Worm (Caenorhabditis elegans) whole organism, mixed stage, embryonic: Measurements from ENCODE around the gene nhr-179.

Experiments
- M03D4.4 ChIP-seq: sonication (generic microtip); optimal IDR thresholded peaks from 2 replicates; lab custom pipeline; 2017; ENCODE audit warnings: mild to moderate bottlenecking, missing genetic modification characterization, missing compliant biosample characterization
- bed-3 ChIP-seq: fragments of 200-800 bp; sonication (Bioruptor generic); optimal IDR thresholded peaks from 3 replicates; lab custom pipeline; 2018; ENCODE audit warnings: mild to moderate bottlenecking, missing genetic modification characterization, moderate library complexity, missing compliant biosample characterization
- blmp-1 ChIP-seq: fragments of 150-350 bp; optimal IDR thresholded peaks from 2 replicates; lab custom pipeline; 2014; ENCODE audit warnings: missing biosample characterization, missing genetic modification characterization
- ceh-39 ChIP-seq: fragments of 150-350 bp; optimal IDR thresholded peaks from 2 replicates; lab custom pipeline; 2014; ENCODE audit warnings: missing biosample characterization, missing genetic modification characterization
- ceh-43 ChIP-seq: fragments of 200-800 bp; sonication (Bioruptor generic); optimal IDR thresholded peaks from 2 replicates; lab custom pipeline; 2018; ENCODE audit warnings: mild to moderate bottlenecking, missing genetic modification characterization, moderate library complexity, missing compliant biosample characterization
- ces-1 ChIP-seq: fragments of 150-350 bp; optimal IDR thresholded peaks from 2 replicates; lab custom pipeline; 2014; ENCODE audit warnings: missing biosample characterization, missing genetic modification reagents, missing genetic modification characterization
- cnd-1 ChIP-seq: fragments of 200-800 bp; sonication (Bioruptor generic); optimal IDR thresholded peaks from 2 replicates; lab custom pipeline; 2018; ENCODE audit warnings: mild to moderate bottlenecking, missing genetic modification characterization, missing compliant biosample characterization
- drap-1 ChIP-seq: fragments of 200-800 bp; sonication (Bioruptor generic); optimal IDR thresholded peaks from 3 replicates; lab custom pipeline; 2018; ENCODE audit warnings: mild to moderate bottlenecking, missing genetic modification characterization, missing compliant biosample characterization
- elt-1 ChIP-seq: sonication (generic microtip); optimal IDR thresholded peaks from 2 replicates; lab custom pipeline; 2017; ENCODE audit warnings: missing genetic modification characterization, mild to moderate bottlenecking, missing compliant biosample characterization, antibody characterized with exemption, moderate library complexity, borderline replicate concordance; ENCODE audit not compliant: insufficient read depth
- flh-1 ChIP-seq: fragments of 200-800 bp; sonication (Bioruptor generic); optimal IDR thresholded peaks from 2 replicates; lab custom pipeline; 2018; ENCODE audit warnings: mild to moderate bottlenecking, missing genetic modification characterization, moderate library complexity, missing compliant biosample characterization
- ham-2 ChIP-seq: fragments of 200-800 bp; sonication (Bioruptor generic); optimal IDR thresholded peaks from 2 replicates; lab custom pipeline; 2018; ENCODE audit warnings: mild to moderate bottlenecking, missing genetic modification characterization, missing compliant biosample characterization
- hlh-1 ChIP-seq: fragments of 150-350 bp; optimal IDR thresholded peaks from 2 replicates; lab custom pipeline; 2014; ENCODE audit warnings: missing biosample characterization, missing genetic modification reagents, missing genetic modification characterization
- lin-32 ChIP-seq: fragments of 200-800 bp; sonication (Bioruptor generic); optimal IDR thresholded peaks from 2 replicates; lab custom pipeline; 2018; ENCODE audit warnings: mild to moderate bottlenecking, missing genetic modification characterization, missing compliant biosample characterization
- lsy-2 ChIP-seq: fragments of 150-350 bp; optimal IDR thresholded peaks from 2 replicates; lab custom pipeline; 2014; ENCODE audit warnings: missing biosample characterization, missing genetic modification characterization
- mep-1 ChIP-seq: fragments of 150-350 bp; optimal IDR thresholded peaks from 2 replicates; lab custom pipeline; 2017; ENCODE audit warnings: missing biosample characterization, missing genetic modification reagents, missing genetic modification characterization, inconsistent platforms
- mls-2 ChIP-seq: sonication (generic microtip); optimal IDR thresholded peaks from 2 replicates; lab custom pipeline; 2016; ENCODE audit warnings: mild to moderate bottlenecking, missing genetic modification characterization, moderate library complexity, missing compliant biosample characterization
- nhr-12 ChIP-seq: fragments of 150-350 bp; optimal IDR thresholded peaks from 2 replicates; lab custom pipeline; 2014; ENCODE audit warnings: missing biosample characterization, missing genetic modification characterization
- nhr-2 ChIP-seq: fragments of 150-350 bp; optimal IDR thresholded peaks from 2 replicates; lab custom pipeline; 2014; ENCODE audit warnings: missing biosample characterization, missing genetic modification characterization
- nhr-237 ChIP-seq: fragments of 150-350 bp; optimal IDR thresholded peaks from 2 replicates; lab custom pipeline; 2014; ENCODE audit warnings: missing biosample characterization, missing genetic modification characterization
- nhr-28 ChIP-seq: fragments of 150-350 bp; optimal IDR thresholded peaks from 2 replicates; lab custom pipeline; 2014; ENCODE audit warnings: missing biosample characterization, missing genetic modification characterization
- nhr-76 ChIP-seq: sonication (generic microtip); optimal IDR thresholded peaks from 2 replicates; lab custom pipeline; 2017; ENCODE audit warnings: missing biosample characterization, missing genetic modification characterization
- pha-4 ChIP-seq: fragments of 150-350 bp; optimal IDR thresholded peaks from 2 replicates; lab custom pipeline; 2018; ENCODE audit warnings: missing biosample characterization, missing genetic modification reagents, missing genetic modification characterization
- snpc-4 ChIP-seq: fragments of 150-350 bp; optimal IDR thresholded peaks from 2 replicates; lab custom pipeline; 2014; ENCODE audit warnings: missing biosample characterization, missing genetic modification characterization
- sptf-1 ChIP-seq: sonication (generic microtip); optimal IDR thresholded peaks from 2 replicates; lab custom pipeline; 2017; ENCODE audit warnings: mild to moderate bottlenecking, missing genetic modification characterization, moderate library complexity, missing compliant biosample characterization
- unc-120 ChIP-seq: sonication (generic microtip); optimal IDR thresholded peaks from 2 replicates; lab custom pipeline; 2017; ENCODE audit warnings: missing genetic modification characterization, missing compliant biosample characterization; ENCODE audit not compliant: poor library complexity, severe bottlenecking
- unc-39 ChIP-seq: fragments of 150-350 bp; optimal IDR thresholded peaks from 2 replicates; lab custom pipeline; 2014; ENCODE audit warnings: missing biosample characterization, missing genetic modification characterization
- unc-62 ChIP-seq: fragments of 150-350 bp; optimal IDR thresholded peaks from 2 replicates; lab custom pipeline; 2014; ENCODE audit warnings: missing biosample characterization, missing genetic modification reagents, missing genetic modification characterization
- zip-8 ChIP-seq: fragments of 150-350 bp; optimal IDR thresholded peaks from 2 replicates; lab custom pipeline; 2014; ENCODE audit warnings: missing biosample characterization, missing genetic modification characterization
- ztf-11 ChIP-seq: fragments of 150-350 bp; optimal IDR thresholded peaks from 2 replicates; lab custom pipeline; 2014; ENCODE audit warnings: missing biosample characterization, missing genetic modification characterization

The nhr-179 gene

DNA sequence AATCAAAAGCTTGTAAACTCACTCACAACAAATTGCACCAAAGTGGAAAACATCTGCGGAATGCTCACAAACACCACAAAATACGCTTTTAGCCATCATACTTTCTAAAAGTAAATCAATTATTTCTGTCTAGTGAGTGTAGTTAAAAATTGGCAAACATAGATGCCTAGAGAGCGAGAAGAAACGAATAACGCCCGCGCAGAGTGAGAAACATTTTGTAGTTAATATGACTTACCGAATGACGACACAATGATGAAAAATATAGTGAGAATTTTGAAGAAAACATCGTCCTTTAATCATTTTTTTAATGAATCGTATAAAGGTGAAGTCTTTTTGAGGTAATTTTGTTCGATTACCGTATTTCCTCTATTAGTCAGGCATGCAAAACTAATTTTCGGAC lies 10.7 kb upstream of the nhr-179 start, which contains the start of gene nhr-238:
Gene nhr-238 (minus strand): TSS at position 104 of the 400 bp plus-strand sequence.
- TF ChIP-seq nhr-28 (tag; lab: Kevin White, UChicago) (peak; percentile 52), ztf-11 (tag; lab: Kevin White, UChicago) (no peak)

DNA sequence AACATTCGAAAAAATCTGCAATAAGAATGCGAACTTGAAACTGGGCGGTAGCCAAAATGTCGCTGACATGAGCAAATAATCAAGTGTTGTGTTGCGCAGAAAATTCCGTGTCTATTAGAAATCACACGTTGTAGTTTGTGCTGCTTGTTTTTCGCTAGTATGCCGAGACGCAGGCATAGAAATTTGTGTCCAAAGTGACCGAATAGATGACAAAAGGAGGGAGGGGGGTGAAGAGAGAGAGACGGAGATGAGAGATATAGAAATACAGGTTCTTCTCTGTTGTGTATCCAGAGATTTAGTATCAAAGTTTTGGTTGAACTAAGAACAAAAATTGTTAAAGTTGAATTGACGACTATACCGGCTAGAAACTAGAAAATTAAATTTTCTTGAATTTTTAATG lies 8.6 kb upstream of the nhr-179 start:
- TF ChIP-seq elt-1, result peak; percentile 15
- TF ChIP-seq unc-62, result peak; percentile 12
- TF ChIP-seq nhr-76 (tag; lab: Kevin White, UChicago), result no peak
- TF ChIP-seq nhr-2, result no peak
- TF ChIP-seq ham-2 (GFP tag; lab: Kevin White, UChicago), result peak; percentile 72
- peak; percentile 94 for TF ChIP-seq nhr-28 (tag; lab: Kevin White, UChicago)
- TF ChIP-seq pha-4 (tag; lab: Kevin White, UChicago), result peak; percentile 61
- TF ChIP-seq mep-1 (tag; lab: Kevin White, UChicago), result peak; percentile 69

DNA sequence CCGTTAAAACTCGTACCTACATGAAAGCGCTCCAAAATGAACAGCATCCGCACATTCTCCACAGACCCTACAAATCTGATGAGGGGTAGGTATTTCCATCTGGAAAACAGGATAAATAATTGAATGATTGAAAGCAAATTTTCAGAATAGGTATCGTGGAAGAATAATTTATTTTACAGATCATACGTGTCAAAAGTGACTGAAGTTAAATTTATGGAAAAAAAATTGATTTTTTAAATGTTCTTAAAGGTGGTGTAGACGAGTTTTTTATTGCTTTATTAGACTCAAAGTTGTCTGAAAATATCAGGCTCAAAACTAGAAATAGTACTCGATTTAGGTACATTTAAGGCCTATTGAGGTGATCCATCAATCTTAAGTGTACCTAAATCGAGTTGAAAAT lies 8.1 kb upstream of the nhr-179 start, which contains the start of gene nhr-237:
Gene nhr-237 (minus strand): TSS at position 101 of the 400 bp plus-strand sequence.
- TF ChIP-seq nhr-2 (no peak), hlh-1 (tag; lab: Kevin White, UChicago) (no peak), ces-1 (no peak), sptf-1 (tag; lab: Kevin White, UChicago) (no peak)

DNA sequence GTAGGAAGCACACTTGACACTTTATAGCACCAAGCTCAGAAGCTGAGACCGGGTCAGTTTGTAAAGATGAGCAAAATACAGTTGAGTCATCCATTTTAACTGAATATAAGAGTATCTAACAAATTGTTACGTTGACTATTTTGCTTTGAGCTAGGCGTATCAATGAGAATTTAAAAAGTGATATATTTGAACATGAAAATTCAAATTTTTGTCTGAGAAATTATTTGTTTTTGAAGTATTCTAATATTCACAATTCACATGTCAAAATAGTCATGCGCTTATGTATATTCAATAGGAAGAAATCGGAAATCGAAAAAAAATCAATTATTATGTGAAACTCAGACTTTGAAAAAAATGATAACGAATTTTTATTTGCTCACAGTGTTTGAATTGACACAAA lies 5.7 kb upstream of the nhr-179 start, which contains the start of gene nhr-110:
Gene nhr-110 (minus strand): TSS at position 101 of the 400 bp plus-strand sequence.
- TF ChIP-seq snpc-4 (tag; lab: Kevin White, UChicago) (no peak), flh-1 (no peak), nhr-2 (no peak), lin-32 (GFP tag; lab: Kevin White, UChicago) (no peak), unc-62 (no peak), pha-4 (tag; lab: Kevin White, UChicago) (no peak), blmp-1 (no peak), zip-8 (tag; lab: Kevin White, UChicago) (no peak), nhr-237 (tag; lab: Kevin White, UChicago) (no peak), nhr-28 (tag; lab: Kevin White, UChicago) (no peak), sptf-1 (tag; lab: Kevin White, UChicago) (no peak), cnd-1 (tag; lab: Kevin White, UChicago) (no peak), bed-3 (GFP tag; lab: Kevin White, UChicago) (no peak), mep-1 (tag; lab: Kevin White, UChicago) (no peak), ham-2 (GFP tag; lab: Kevin White, UChicago) (no peak)

DNA sequence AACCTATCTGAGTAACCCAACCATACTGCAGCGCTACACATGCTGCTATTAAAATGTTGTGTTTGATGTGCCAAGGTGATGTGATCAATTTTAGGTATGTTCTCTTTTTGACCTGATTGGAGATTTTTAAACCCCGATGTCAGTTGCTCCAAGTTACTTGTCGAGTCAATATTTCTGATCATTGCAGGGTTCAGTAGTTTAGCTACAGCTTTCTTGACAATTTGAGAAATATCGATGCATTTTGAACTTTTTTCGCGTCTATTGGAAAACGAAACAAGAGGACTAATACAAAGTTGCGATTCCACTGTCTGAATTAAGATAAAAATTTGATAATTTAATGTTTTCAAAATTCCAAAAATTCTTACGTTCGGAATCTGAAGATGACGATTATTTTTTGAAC lies 4.8 kb upstream of the nhr-179 start:
- no peak for TF ChIP-seq mls-2 (tag; lab: Kevin White, UChicago)
- no peak for TF ChIP-seq lsy-2 (tag; lab: Kevin White, UChicago)
- TF ChIP-seq cnd-1 (tag; lab: Kevin White, UChicago), result no peak
- no peak for TF ChIP-seq drap-1
- TF ChIP-seq mep-1 (tag; lab: Kevin White, UChicago), result no peak
- TF ChIP-seq nhr-237 (tag; lab: Kevin White, UChicago), result no peak
- TF ChIP-seq unc-39 (tag; lab: Kevin White, UChicago), result no peak
- no peak for TF ChIP-seq pha-4 (tag; lab: Kevin White, UChicago)
- no peak for TF ChIP-seq unc-120
- TF ChIP-seq bed-3 (GFP tag; lab: Kevin White, UChicago), result no peak
- TF ChIP-seq snpc-4 (tag; lab: Kevin White, UChicago), result no peak

- TF ChIP-seq pha-4 (tag; lab: Kevin White, UChicago) (no peak), mep-1 (tag; lab: Kevin White, UChicago) (no peak), nhr-2 (no peak), nhr-28 (tag; lab: Kevin White, UChicago) (no peak), zip-8 (tag; lab: Kevin White, UChicago) (no peak), unc-39 (tag; lab: Kevin White, UChicago) (no peak), flh-1 (no peak), ceh-39 (tag; lab: Kevin White, UChicago) (no peak), nhr-12 (tag; lab: Kevin White, UChicago) (no peak), M03D4.4 (no peak), ceh-43 (GFP tag; lab: Kevin White, UChicago) (no peak), snpc-4 (tag; lab: Kevin White, UChicago) (no peak)
Measured at ce11 chrV:1621494-1621893, 2.8 kb upstream of the nhr-179 start, which contains the start of gene nhr-117. nhr-117 (minus strand) TSS chrV:1621520.
